Fruit fly (Drosophila melanogaster) whole organism, adult: ENCODE results near the gene slow.

Experiments
- CG14711 ChIP-seq: fragments of 200-800 bp; sonication (Bioruptor generic); optimal IDR thresholded peaks from 2 replicates; lab custom pipeline; 2018; ENCODE audit warnings: missing biosample characterization, mild to moderate bottlenecking, missing genetic modification characterization, moderate library complexity
- kay ChIP-seq: fragments of 200-800 bp; sonication (Bioruptor generic); peaks from one replicate; lab custom pipeline; 2016; ENCODE audit warnings: missing biosample characterization, missing genetic modification characterization, borderline replicate concordance

DNA sequence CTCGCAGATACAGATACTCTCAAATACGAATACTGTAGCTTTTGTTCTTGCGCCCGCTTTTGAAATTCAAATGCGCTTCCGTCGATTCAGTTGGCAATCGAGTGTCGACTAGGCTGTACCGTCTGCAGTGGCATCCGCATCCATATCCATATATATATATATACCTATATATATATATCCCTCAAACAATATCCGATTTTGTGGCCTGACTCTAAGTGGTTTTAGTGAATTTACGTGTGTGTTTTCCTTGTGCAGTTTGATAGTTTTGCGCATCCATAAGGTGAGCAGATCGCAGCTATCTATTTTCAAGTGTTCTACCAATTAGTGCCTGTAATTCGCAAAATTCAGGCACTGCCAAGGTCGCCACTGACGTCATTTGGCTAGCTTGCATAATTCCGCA is 30.3 kb downstream of the slow start:
- TF ChIP-seq CG14711 (tag; lab: Kevin White, UChicago) (no peak), kay (peak; percentile 93)
